Fruit fly (Drosophila melanogaster): ENCODE data around the gene Mnn1.
A peak's percentile ranks its signal among the peaks of the same experiment; 100 is the strongest.

Gene Mnn1

dm6 chr2L:7033100-7033675 lies 22.9 kb upstream of the Mnn1 start:
- peak; percentile 56 for TF ChIP-seq CG17801 (GFP tag; optimal IDR thresholded peaks at IDR 0.05; ENCODE audit: partially characterized antibody)

dm6 chr2L:7037773-7038327 lies 18.3 kb upstream of the Mnn1 start, which contains the start of gene milt:
Gene milt, plus strand, starts transcription at chr2L:7037823.
- peak; percentile 34 for TF ChIP-seq CG17801 (GFP tag; optimal IDR thresholded peaks at IDR 0.05; ENCODE audit: partially characterized antibody)

- no peak for TF ChIP-seq CG17801 (GFP tag; optimal IDR thresholded peaks at IDR 0.05; ENCODE audit: partially characterized antibody)
These were observed 17.4 kb upstream of the Mnn1 start for dm6 chr2L:7038404-7039341.

- peak; percentile 55 for TF ChIP-seq CG17801 (GFP tag; optimal IDR thresholded peaks at IDR 0.05; ENCODE audit: partially characterized antibody)
These were observed 16.8 kb upstream of the Mnn1 start for dm6 chr2L:7039342-7039684.

- TF ChIP-seq CG17801 (GFP tag; optimal IDR thresholded peaks at IDR 0.05; ENCODE audit: partially characterized antibody) = no peak
These were observed 13.8 kb upstream of the Mnn1 start for dm6 chr2L:7042150-7042811.

dm6 chr2L:7043039-7043905 lies 12.8 kb upstream of the Mnn1 start:
- no peak for TF ChIP-seq CG17801 (GFP tag; optimal IDR thresholded peaks at IDR 0.05; ENCODE audit: partially characterized antibody)

dm6 chr2L:7047703-7048102 lies 8.4 kb upstream of the Mnn1 start:
- TF ChIP-seq CG17801 (GFP tag; optimal IDR thresholded peaks at IDR 0.05; ENCODE audit: partially characterized antibody) = no peak

- TF ChIP-seq CG17801 (GFP tag; optimal IDR thresholded peaks at IDR 0.05; ENCODE audit: partially characterized antibody) = peak; percentile 63
These were observed 7.0 kb upstream of the Mnn1 start for dm6 chr2L:7049009-7049647.

dm6 chr2L:7049680-7050289 lies 6.3 kb upstream of the Mnn1 start:
- TF ChIP-seq CG17801 (GFP tag; optimal IDR thresholded peaks at IDR 0.05; ENCODE audit: partially characterized antibody) = no peak

dm6 chr2L:7050492-7051182 lies 5.5 kb upstream of the Mnn1 start:
- TF ChIP-seq CG17801 (GFP tag; optimal IDR thresholded peaks at IDR 0.05; ENCODE audit: partially characterized antibody) = no peak

- TF ChIP-seq CG17801 (GFP tag; optimal IDR thresholded peaks at IDR 0.05; ENCODE audit: partially characterized antibody) = no peak
These were observed 4.4 kb upstream of the Mnn1 start for dm6 chr2L:7051740-7052139.

dm6 chr2L:7060751-7061150 lies 4.7 kb downstream of the Mnn1 start, which contains the start of gene Mst27D:
Gene Mst27D, minus strand, starts transcription at chr2L:7060851.
- TF ChIP-seq CG17801 (GFP tag; optimal IDR thresholded peaks at IDR 0.05; ENCODE audit: partially characterized antibody) = no peak

dm6 chr2L:7063721-7064179 lies 7.6 kb downstream of the Mnn1 start, which contains the start of gene Sem1:
Gene Sem1, plus strand, starts transcription at chr2L:7063986.
- no peak for TF ChIP-seq CG17801 (GFP tag; optimal IDR thresholded peaks at IDR 0.05; ENCODE audit: partially characterized antibody)
